Fruit fly (Drosophila melanogaster): ENCODE measurements around the gene CG42587.
"Not testable (repeated sequence)": the region's sequence is repeated elsewhere in the genome, so short reads cannot be mapped to it uniquely, and the experiment has no call there.

DNA sequence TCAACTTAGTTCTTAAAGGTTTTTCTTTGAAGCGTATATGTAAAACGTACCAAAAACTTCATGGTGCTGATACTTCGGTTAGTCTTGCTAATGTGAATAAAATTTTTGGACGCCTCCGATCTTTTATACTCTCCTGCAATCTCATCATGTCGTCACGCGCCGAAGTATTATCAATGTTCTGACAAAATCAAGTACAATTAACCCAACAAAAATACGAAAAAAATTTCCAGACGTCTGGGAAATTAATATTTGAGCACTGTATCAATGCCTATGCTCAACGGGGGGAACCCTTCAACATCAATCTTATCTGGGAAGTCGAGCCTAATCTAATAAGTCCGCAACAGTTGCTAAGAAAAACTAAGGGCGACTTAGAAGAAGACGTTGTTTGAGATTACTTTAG, 7.3 kb downstream of the CG42587 start, which contains the start of gene CG31775:
- TF ChIP-seq Dll (optimal IDR thresholded peaks at IDR 0.05); usp (GFP tag; optimal IDR thresholded peaks at IDR 0.05); psq (optimal IDR thresholded peaks at IDR 0.05); EcR (GFP tag; optimal IDR thresholded peaks at IDR 0.05); CG8478 (optimal IDR thresholded peaks at IDR 0.05); pan (optimal IDR thresholded peaks at IDR 0.05): not testable (repeated sequence)

All from whole organism.